Worm (Caenorhabditis elegans) whole organism, young adult: ENCODE data around the gene sca-1.

ENCODE experiments used
- ekl-4 ChIP-seq: fragments of 200-800 bp; sonication (Bioruptor generic); IDR thresholded peaks from 2 replicates; pipeline ENCODE4 v1.3.6; 2022; ENCODE audit warnings: missing genetic modification reagents, missing genetic modification characterization, missing compliant biosample characterization
- lsy-27 ChIP-seq: sonication (generic microtip); optimal IDR thresholded peaks from 2 replicates; lab custom pipeline; 2017; ENCODE audit warnings: missing genetic modification characterization, mild to moderate bottlenecking, missing compliant biosample characterization, antibody characterized with exemption, missing genotype, borderline replicate concordance; ENCODE audit not compliant: insufficient read depth
- sptf-2 ChIP-seq: fragments of 200-800 bp; sonication (Bioruptor generic); optimal IDR thresholded peaks from 2 replicates; lab custom pipeline; 2018; ENCODE audit warnings: mild to moderate bottlenecking, missing genetic modification characterization, missing compliant biosample characterization
- unc-62 ChIP-seq: fragments of 150-350 bp; optimal IDR thresholded peaks from 2 replicates; lab custom pipeline; 2014; ENCODE audit warnings: missing biosample characterization, missing genetic modification reagents, missing genetic modification characterization

DNA sequence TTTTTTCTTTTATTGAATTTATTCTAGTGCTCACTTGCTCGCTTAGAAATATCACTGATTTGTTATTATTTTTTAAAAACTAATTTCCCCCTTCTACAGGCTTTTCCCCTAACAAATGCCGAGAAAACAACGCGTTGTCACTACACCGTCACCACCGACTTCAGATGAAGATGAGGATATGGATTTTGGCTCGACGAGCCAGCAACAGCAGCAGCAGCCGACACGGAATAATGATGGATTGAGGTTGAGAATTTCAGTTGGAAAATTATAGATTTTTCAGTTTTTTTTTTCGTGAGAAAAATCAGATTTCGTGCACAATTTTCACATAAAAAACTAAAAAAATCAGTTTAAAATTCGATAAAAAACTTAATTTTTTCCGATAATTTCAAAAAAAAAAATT, 53.6 kb downstream of the sca-1 start, which contains the start of gene dpy-28:
- TF ChIP-seq lsy-27 (tag; lab: Kevin White, UChicago) (no peak), ekl-4 (GFP tag; lab: Robert Waterston, UW) (no peak), sptf-2 (GFP tag; lab: Kevin White, UChicago) (no peak), unc-62 (no peak)
